Fruit fly (Drosophila melanogaster) whole organism, wandering third instar larva: Measurements from ENCODE around the gene mRpS11.
A peak's percentile ranks its signal among the peaks of the same experiment; 100 is the strongest.

ENCODE experiments used
- Abd-B ChIP-seq: fragments of >200 bp; optimal IDR thresholded peaks from 2 replicates; lab custom pipeline; 2017; ENCODE audit warnings: missing biosample characterization, missing genetic modification characterization
- CG32264 ChIP-seq: fragments of 200-800 bp; sonication (Bioruptor generic); optimal IDR thresholded peaks from 2 replicates; lab custom pipeline; 2016; ENCODE audit warnings: missing biosample characterization, missing genetic modification characterization
- CG9705 ChIP-seq: fragments of 200-800 bp; sonication (Bioruptor generic); optimal IDR thresholded peaks from 2 replicates; lab custom pipeline; 2018; ENCODE audit warnings: missing biosample characterization, mild to moderate bottlenecking, missing genetic modification characterization
- CrebA ChIP-seq: fragments of 200-800 bp; sonication (Bioruptor generic); optimal IDR thresholded peaks from 2 replicates; lab custom pipeline; 2016; ENCODE audit warnings: missing biosample characterization, mild to moderate bottlenecking, missing genetic modification characterization, borderline replicate concordance
- Dfd ChIP-seq: fragments of >200 bp; optimal IDR thresholded peaks from 2 replicates; lab custom pipeline; 2017; ENCODE audit warnings: missing biosample characterization, missing genetic modification characterization
- Dif ChIP-seq: fragments of 200-275, 200-300 bp; sonication (Bioruptor generic); optimal IDR thresholded peaks from 2 replicates; lab custom pipeline; 2018; ENCODE audit warnings: missing biosample characterization, missing genetic modification characterization; ENCODE audit not compliant: partially characterized antibody
- GATAd ChIP-seq: sonication (Bioruptor generic); optimal IDR thresholded peaks from 2 replicates; lab custom pipeline; 2016; ENCODE audit warnings: missing biosample characterization, missing genetic modification characterization
- HLH106 ChIP-seq: fragments of 200-800 bp; optimal IDR thresholded peaks from 3 replicates; lab custom pipeline; 2019; ENCODE audit warnings: missing biosample characterization, mild to moderate bottlenecking, missing genetic modification characterization, moderate library complexity
- Hnf4 ChIP-seq: fragments of 200-800 bp; sonication (Bioruptor generic); optimal IDR thresholded peaks from 2 replicates; lab custom pipeline; 2016; ENCODE audit warnings: missing biosample characterization, mild to moderate bottlenecking, missing genetic modification characterization
- Hr78 ChIP-seq: fragments of >200 bp; optimal IDR thresholded peaks from 2 replicates; lab custom pipeline; 2017; ENCODE audit warnings: missing biosample characterization, missing genetic modification characterization
- Hr83 ChIP-seq: fragments of 200-300 bp; sonication (Bioruptor generic); optimal IDR thresholded peaks from 2 replicates; lab custom pipeline; 2016; ENCODE audit warnings: missing biosample characterization, mild to moderate bottlenecking, missing genetic modification characterization, moderate library complexity; ENCODE audit not compliant: poor library complexity, severe bottlenecking
- Jra ChIP-seq: sonication (Bioruptor generic); optimal IDR thresholded peaks from 2 replicates; lab custom pipeline; 2016; ENCODE audit warnings: missing biosample characterization, missing genetic modification characterization
- Mio ChIP-seq: sonication (Bioruptor generic); optimal IDR thresholded peaks from 2 replicates; lab custom pipeline; 2016; ENCODE audit warnings: missing biosample characterization, missing genetic modification characterization
- Myc ChIP-seq: fragments of >200 bp; optimal IDR thresholded peaks from 2 replicates; lab custom pipeline; 2017
- N ChIP-seq: fragments of >200 bp; optimal IDR thresholded peaks from 2 replicates; lab custom pipeline; 2018; ENCODE audit warnings: missing biosample characterization, missing external identifiers, missing genetic modification characterization
- OdsH ChIP-seq: fragments of 200-800 bp; sonication (Bioruptor generic); optimal IDR thresholded peaks from 2 replicates; lab custom pipeline; 2016; ENCODE audit warnings: missing biosample characterization, mild to moderate bottlenecking, missing genetic modification characterization
- Rel ChIP-seq, 2 experiments: fragments of 200-800 bp; sonication (Bioruptor generic) in 1 of 2; optimal IDR thresholded peaks; 2 replicates in 1 of 2; 3 replicates in 1 of 2; lab custom pipeline; 2016 to 2019; ENCODE audit warnings: mild to moderate bottlenecking in 2 of 2, missing biosample characterization in 2 of 2, missing genetic modification characterization in 2 of 2, moderate library complexity in 1 of 2
- Sp1 ChIP-seq: fragments of 200-800 bp; sonication (Bioruptor generic); optimal IDR thresholded peaks from 3 replicates; lab custom pipeline; 2019; ENCODE audit warnings: missing biosample characterization, mild to moderate bottlenecking, missing genetic modification characterization, moderate library complexity
- Vsx2 ChIP-seq: fragments of 200-300, 225-300 bp; sonication (Bioruptor generic); optimal IDR thresholded peaks from 2 replicates; lab custom pipeline; 2018; ENCODE audit warnings: missing biosample characterization, missing genetic modification characterization; ENCODE audit not compliant: partially characterized antibody
- br ChIP-seq: fragments of 200-800 bp; sonication (Bioruptor generic); optimal IDR thresholded peaks from 2 replicates; lab custom pipeline; 2016; ENCODE audit warnings: missing biosample characterization, missing genetic modification characterization
- brk ChIP-seq: fragments of 200-800 bp; sonication (Bioruptor generic); optimal IDR thresholded peaks from 2 replicates; lab custom pipeline; 2016; ENCODE audit warnings: missing biosample characterization, mild to moderate bottlenecking, missing genetic modification characterization
- dl ChIP-seq, 2 experiments: fragments of 175-275, 200-275 bp in 1 of 2; fragments of 200-275 bp in 1 of 2; sonication (Bioruptor generic); optimal IDR thresholded peaks; lab custom pipeline; 2018; ENCODE audit warnings: mild to moderate bottlenecking in 2 of 2, missing biosample characterization in 2 of 2, missing genetic modification characterization in 2 of 2, moderate library complexity in 2 of 2; ENCODE audit not compliant: partially characterized antibody in 2 of 2, insufficient read depth in 1 of 2
- dmrt93B ChIP-seq: fragments of 200-800 bp; sonication (Bioruptor generic); optimal IDR thresholded peaks from 2 replicates; lab custom pipeline; 2018; ENCODE audit warnings: missing biosample characterization, mild to moderate bottlenecking, missing genetic modification characterization
- dsf ChIP-seq: sonication (Bioruptor generic); optimal IDR thresholded peaks from 2 replicates; lab custom pipeline; 2016; ENCODE audit warnings: missing biosample characterization, missing genetic modification characterization, borderline replicate concordance
- ey ChIP-seq: fragments of 200-800 bp; sonication (Bioruptor generic); optimal IDR thresholded peaks from 2 replicates; lab custom pipeline; 2016; ENCODE audit warnings: missing biosample characterization, missing genetic modification characterization
- foxo ChIP-seq, 2 experiments: fragments of 200-800 bp; sonication (Bioruptor generic); optimal IDR thresholded peaks; 2 replicates in 1 of 2; 3 replicates in 1 of 2; lab custom pipeline; 2016 to 2017; ENCODE audit warnings: missing biosample characterization in 2 of 2, missing genetic modification characterization in 2 of 2
- fru ChIP-seq: fragments of 200-800 bp; sonication (Bioruptor generic); optimal IDR thresholded peaks from 3 replicates; lab custom pipeline; 2016; ENCODE audit warnings: missing biosample characterization, mild to moderate bottlenecking, missing genetic modification characterization
- h ChIP-seq: fragments of 200-800 bp; sonication (Bioruptor generic); optimal IDR thresholded peaks from 3 replicates; lab custom pipeline; 2016; ENCODE audit warnings: missing biosample characterization, mild to moderate bottlenecking, missing genetic modification characterization
- jim ChIP-seq: fragments of 175-275, 200-325 bp; sonication (Bioruptor generic); optimal IDR thresholded peaks from 2 replicates; lab custom pipeline; 2016; ENCODE audit warnings: missing biosample characterization, mild to moderate bottlenecking, missing genetic modification characterization
- lola ChIP-seq: fragments of >200 bp; optimal IDR thresholded peaks from 2 replicates; lab custom pipeline; 2017; ENCODE audit warnings: missing biosample characterization, missing genetic modification characterization
- pan ChIP-seq: fragments of >200 bp; optimal IDR thresholded peaks from 2 replicates; lab custom pipeline; 2017
- psq ChIP-seq: fragments of 200-800 bp; sonication (Bioruptor generic); optimal IDR thresholded peaks from 3 replicates; lab custom pipeline; 2017; ENCODE audit warnings: missing biosample characterization, mild to moderate bottlenecking, missing genetic modification characterization, moderate library complexity
- rgr ChIP-seq: fragments of 200-800 bp; sonication (Bioruptor generic); optimal IDR thresholded peaks from 3 replicates; lab custom pipeline; 2016; ENCODE audit warnings: missing biosample characterization, mild to moderate bottlenecking, missing genetic modification characterization
- sage ChIP-seq: fragments of 200-800 bp; sonication (Bioruptor generic); optimal IDR thresholded peaks from 2 replicates; lab custom pipeline; 2016; ENCODE audit warnings: missing biosample characterization, mild to moderate bottlenecking, missing genetic modification characterization
- sv ChIP-seq: fragments of 200-800 bp; sonication (Bioruptor generic); optimal IDR thresholded peaks from 3 replicates; lab custom pipeline; 2016; ENCODE audit warnings: missing biosample characterization, missing genetic modification characterization
- tai ChIP-seq: sonication (Bioruptor generic); optimal IDR thresholded peaks from 2 replicates; lab custom pipeline; 2016; ENCODE audit warnings: missing biosample characterization, missing genetic modification characterization
- usp ChIP-seq: fragments of >200 bp; optimal IDR thresholded peaks from 2 replicates; lab custom pipeline; 2017; ENCODE audit warnings: missing biosample characterization, missing genetic modification characterization
- woc ChIP-seq: sonication (Bioruptor generic); optimal IDR thresholded peaks from 2 replicates; lab custom pipeline; 2016; ENCODE audit warnings: missing biosample characterization, mild to moderate bottlenecking, missing genetic modification characterization

The mRpS11 gene

DNA sequence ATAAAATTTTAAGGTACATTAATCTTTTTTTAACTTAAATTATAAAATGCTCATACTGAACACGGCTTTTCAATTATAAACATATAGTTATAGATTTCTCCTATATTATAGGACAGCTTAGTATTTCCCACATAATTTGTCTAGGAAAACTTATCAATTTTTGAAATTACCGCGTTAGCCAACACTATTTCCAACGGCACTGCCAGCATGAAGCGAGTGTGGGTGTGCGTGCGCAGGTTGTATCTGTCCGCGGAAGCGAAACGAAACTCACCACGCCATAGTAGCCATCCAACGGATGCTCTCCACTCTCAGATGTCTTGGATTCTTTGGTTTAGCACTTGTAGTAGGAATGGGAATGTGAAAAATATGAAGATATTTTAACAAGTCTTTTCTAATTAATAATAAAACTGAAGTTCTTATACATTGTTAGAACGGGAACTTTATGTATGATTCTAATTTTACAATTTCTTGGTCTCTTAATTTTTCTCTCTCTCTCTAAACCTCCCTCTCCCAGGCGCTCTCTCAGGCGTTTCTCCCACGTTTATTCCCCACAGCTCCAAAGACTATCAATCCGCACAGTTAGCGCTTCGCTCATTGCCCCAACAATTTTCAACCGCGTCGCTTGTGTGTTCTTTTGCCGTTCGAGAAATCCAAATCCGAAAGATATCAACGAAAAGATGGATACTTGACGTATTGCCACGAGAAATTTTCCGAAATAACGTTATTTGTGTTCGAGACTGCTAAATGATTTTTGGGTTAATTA, 18.9 kb upstream of the mRpS11 start, which contains the start of gene Dad:
Dad (plus strand) TSS at position 593 of the 763 bp plus-strand sequence.
- TF ChIP-seq HLH106 (tag; lab: Kevin White, UChicago) (peak; percentile 55), Hr78 (GFP tag; lab: Kevin White, UChicago) (no peak), jim (no peak), Vsx2 (peak; percentile 20), Mio (GFP tag; lab: Kevin White, UChicago) (no peak), usp (GFP tag; lab: Kevin White, UChicago) (no peak), OdsH (peak; percentile 49), dl (GFP tag; optimal IDR thresholded peaks at IDR 0.05; lab: Kevin White, UChicago; ENCODE audit: insufficient read depth in 1 of 2, partially characterized antibody in 2 of 2) (peak; percentile 53 to 70), fru (peak; percentile 69), tai (GFP tag; lab: Kevin White, UChicago) (peak; percentile 55), Rel (GFP tag; optimal IDR thresholded peaks at IDR 0.05; lab: Kevin White, UChicago) (peak; percentile 10), Rel (tag; optimal IDR thresholded peaks at IDR 0.05; lab: Kevin White, UChicago) (peak; percentile 8), ey (GFP tag; lab: Kevin White, UChicago) (peak; percentile 49), Dfd (GFP tag; lab: Kevin White, UChicago) (no peak), Abd-B (GFP tag; lab: Kevin White, UChicago) (no peak), N (GFP tag; lab: Kevin White, UChicago) (no peak), Jra (GFP tag; lab: Kevin White, UChicago) (no peak), h (peak; percentile 83), sage (GFP tag; lab: Kevin White, UChicago) (peak; percentile 49), sv (no peak), brk (GFP tag; lab: Kevin White, UChicago) (peak; percentile 64), CG32264 (peak; percentile 1), Myc (lab: Kevin White, UChicago) (no peak), dsf (GFP tag; lab: Kevin White, UChicago) (no peak), GATAd (no peak), dmrt93B (GFP tag; lab: Kevin White, UChicago) (no peak), foxo (GFP tag; optimal IDR thresholded peaks at IDR 0.05; lab: Kevin White, UChicago) (peak in 1 of 2 experiments; percentile 71), rgr (GFP tag; lab: Kevin White, UChicago) (peak; percentile 78), Dif (GFP tag; lab: Kevin White, UChicago) (peak; percentile 66), lola (GFP tag; lab: Kevin White, UChicago) (no peak), Sp1 (GFP tag; lab: Kevin White, UChicago) (peak; percentile 34), CG9705 (GFP tag; lab: Kevin White, UChicago) (no peak), pan (no peak), woc (no peak), CrebA (GFP tag; lab: Kevin White, UChicago) (peak; percentile 8), psq (GFP tag; lab: Kevin White, UChicago) (no peak), Hnf4 (GFP tag; lab: Kevin White, UChicago) (peak; percentile 48), Hr83 (GFP tag; lab: Kevin White, UChicago) (peak; percentile 51), br (GFP tag; lab: Kevin White, UChicago) (peak; percentile 75)
- TF ChIP-seq, all 38 proteins: peak for 20

DNA sequence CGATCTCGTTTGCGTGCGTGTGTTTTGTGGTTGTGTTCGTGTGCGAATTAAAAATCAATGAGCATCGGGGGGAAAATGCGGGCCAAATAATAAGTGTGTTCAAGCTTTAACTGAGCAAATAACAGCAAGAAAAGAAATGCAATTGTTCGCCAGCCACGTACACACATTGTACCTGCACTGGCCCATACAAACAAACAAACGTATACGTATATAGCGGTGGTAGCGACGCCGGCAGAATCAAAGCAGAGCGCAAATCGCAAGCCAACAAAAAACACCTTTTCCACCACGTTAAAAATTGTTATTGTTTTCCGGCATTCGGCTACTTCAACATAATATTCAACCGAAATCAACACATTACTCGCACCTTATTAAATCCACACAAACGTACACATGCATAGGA, 18.0 kb upstream of the mRpS11 start:
- TF ChIP-seq tai (GFP tag; lab: Kevin White, UChicago) (no peak), lola (GFP tag; lab: Kevin White, UChicago) (no peak), N (GFP tag; lab: Kevin White, UChicago) (no peak), Sp1 (GFP tag; lab: Kevin White, UChicago) (no peak)
